Fruit fly (Drosophila melanogaster): Measurements from ENCODE around the gene pyx.

- TF ChIP-seq CG11294 (GFP tag; IDR thresholded peaks at IDR 0.05), result no peak
- no peak for TF ChIP-seq Ets96B (tag; optimal IDR thresholded peaks at IDR 0.05)
- TF ChIP-seq fd85E (GFP tag; optimal IDR thresholded peaks at IDR 0.05), result no peak
- TF ChIP-seq Met (GFP tag; optimal IDR thresholded peaks at IDR 0.05), result no peak
- TF ChIP-seq CG34406 (GFP tag; optimal IDR thresholded peaks at IDR 0.05), result no peak
Observed at dm6 chr3L:171729-172128, 51.1 kb downstream of the pyx start.
